Worm (Caenorhabditis elegans) whole organism, mixed stage, embryonic: ENCODE results near the gene lap-2.

Experiments used
- mep-1 ChIP-seq: fragments of 150-350 bp; optimal IDR thresholded peaks from 2 replicates; lab custom pipeline; 2017; ENCODE audit warnings: missing biosample characterization, missing genetic modification reagents, missing genetic modification characterization, inconsistent platforms
- nhr-76 ChIP-seq: sonication (generic microtip); optimal IDR thresholded peaks from 2 replicates; lab custom pipeline; 2017; ENCODE audit warnings: missing biosample characterization, missing genetic modification characterization
- unc-62 ChIP-seq: fragments of 150-350 bp; optimal IDR thresholded peaks from 2 replicates; lab custom pipeline; 2014; ENCODE audit warnings: missing biosample characterization, missing genetic modification reagents, missing genetic modification characterization
- ztf-11 ChIP-seq: fragments of 150-350 bp; optimal IDR thresholded peaks from 2 replicates; lab custom pipeline; 2014; ENCODE audit warnings: missing biosample characterization, missing genetic modification characterization

DNA sequence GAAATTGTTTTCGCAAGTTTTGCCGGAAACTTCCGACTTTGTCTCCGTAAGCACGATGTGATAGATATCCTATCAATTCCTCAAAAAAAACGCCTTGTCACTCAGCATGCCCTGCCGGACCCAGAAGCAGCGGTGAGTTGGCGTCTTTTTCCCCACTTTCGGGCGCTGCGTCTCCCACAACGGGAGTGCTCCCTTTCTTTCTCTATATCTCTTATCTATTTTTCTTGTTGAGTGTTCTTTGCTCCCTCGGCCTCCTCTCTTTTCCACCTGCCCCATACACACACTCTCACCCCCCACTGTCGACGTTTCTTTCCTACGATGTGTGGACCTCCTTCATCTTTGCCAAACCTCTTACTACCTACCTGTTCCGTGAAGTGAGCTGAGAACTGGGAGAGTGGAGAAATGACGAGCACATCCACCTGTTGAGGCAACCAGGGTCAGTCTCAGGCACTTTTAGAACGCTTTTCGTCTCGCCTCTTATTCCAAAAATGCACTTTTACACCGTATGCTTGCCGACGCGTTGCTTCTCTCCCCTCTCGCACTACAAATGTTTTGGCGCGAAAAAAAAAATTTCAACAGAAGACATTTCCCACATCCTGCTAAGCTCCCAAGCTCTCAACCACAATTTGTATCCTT lies 42.5 kb downstream of the lap-2 start:
- TF ChIP-seq ztf-11 (tag; lab: Kevin White, UChicago) (peak; percentile 12), nhr-76 (tag; lab: Kevin White, UChicago) (no peak), mep-1 (tag; lab: Kevin White, UChicago) (peak; percentile 52), unc-62 (GFP tag; lab: Kevin White, UChicago) (peak; percentile 93)
